Worm (Caenorhabditis elegans): ENCODE measurements around the gene F35H12.6.

F35H12.6 gene

ce11 chrX:864293-864731 is 48.8 kb upstream of the F35H12.6 start (continued):
- TF ChIP-seq lir-1 (GFP tag; conservative IDR thresholded peaks at IDR 0.05) (no peak), madf-10 (tag; optimal IDR thresholded peaks at IDR 0.05) (no peak), Y67H2A.10 (GFP tag; conservative IDR thresholded peaks at IDR 0.05) (no peak), ceh-58 (GFP tag; IDR thresholded peaks at IDR 0.05) (no peak), hlh-26 (GFP tag; conservative IDR thresholded peaks at IDR 0.05) (no peak), aptf-2 (GFP tag; conservative IDR thresholded peaks at IDR 0.05) (no peak), madf-8 (GFP tag; conservative IDR thresholded peaks at IDR 0.05) (no peak), cebp-2 (GFP tag; IDR thresholded peaks at IDR 0.05) (no peak), lin-26 (GFP tag; IDR thresholded peaks at IDR 0.05) (peak; percentile 72; the same call in 1 of the 2 replicates), B0261.1 (tag; optimal IDR thresholded peaks at IDR 0.05) (no peak), cebp-1 (GFP tag; IDR thresholded peaks at IDR 0.05) (no peak), cebp-1 (tag; optimal IDR thresholded peaks at IDR 0.05) (no peak), ama-1 (optimal IDR thresholded peaks at IDR 0.05) (no peak), ama-1 (GFP tag; optimal IDR thresholded peaks at IDR 0.05) (no peak), ztf-22 (GFP tag; optimal IDR thresholded peaks at IDR 0.05) (no peak), Y53G8AR.9 (GFP tag; conservative IDR thresholded peaks at IDR 0.05) (no peak)

ce11 chrX:865214-865613 is 47.9 kb upstream of the F35H12.6 start:
- TF ChIP-seq rpc-1 (optimal IDR thresholded peaks at IDR 0.05) (peak; percentile 56), rpc-1 (tag; optimal IDR thresholded peaks at IDR 0.05) (peak; percentile 77), chd-7 (tag; optimal IDR thresholded peaks at IDR 0.05) (no peak), madf-6 (GFP tag; IDR thresholded peaks at IDR 0.05) (0 out of 2 replicates have a peak, but pooled peaks have one; percentile 12), B0261.1 (tag; optimal IDR thresholded peaks at IDR 0.05) (peak; percentile 66), B0019.2 (GFP tag; conservative IDR thresholded peaks at IDR 0.05) (0 out of 2 replicates have a peak, but pooled peaks have one; percentile 35), nhr-27 (tag; optimal IDR thresholded peaks at IDR 0.05) (no peak), pbrm-1 (GFP tag; IDR thresholded peaks at IDR 0.05) (0 out of 2 replicates have a peak, but pooled peaks have one; percentile 45), rcor-1 (GFP tag; IDR thresholded peaks at IDR 0.05) (peak; percentile 34; the same call in 1 of the 2 replicates), rec-8 (tag; optimal IDR thresholded peaks at IDR 0.05) (no peak), lin-35 (GFP tag; optimal IDR thresholded peaks at IDR 0.05) (no peak), ztf-6 (GFP tag; IDR thresholded peaks at IDR 0.05) (no peak), lin-54 (GFP tag; optimal IDR thresholded peaks at IDR 0.05) (no peak), snpc-1.1 (tag; optimal IDR thresholded peaks at IDR 0.05; ENCODE audit: insufficient read depth) (no peak), him-1 (tag; optimal IDR thresholded peaks at IDR 0.05) (peak; percentile 31), ztf-22 (GFP tag; optimal IDR thresholded peaks at IDR 0.05) (no peak), D2030.7 (GFP tag; IDR thresholded peaks at IDR 0.05) (0 out of 2 replicates have a peak, but pooled peaks have one; percentile 13), tbp1 (GFP tag; optimal IDR thresholded peaks at IDR 0.05) (peak; percentile 87), K11D2.4 (GFP tag; IDR thresholded peaks at IDR 0.05) (peak; percentile 57; the same call in 1 of the 2 replicates), let-526 (GFP tag; IDR thresholded peaks at IDR 0.05) (peak; percentile 52; the same call in 1 of the 2 replicates), Y95B8A.8 (GFP tag; IDR thresholded peaks at IDR 0.05) (no peak)

- TF ChIP-seq unc-130 (GFP tag; optimal IDR thresholded peaks at IDR 0.05) (no peak), ekl-4 (GFP tag; IDR thresholded peaks at IDR 0.05) (no peak), attf-3 (GFP tag; conservative IDR thresholded peaks at IDR 0.05) (no peak), B0261.1 (tag; optimal IDR thresholded peaks at IDR 0.05) (no peak), mes-4 (tag; optimal IDR thresholded peaks at IDR 0.05) (no peak), zfh-2 (GFP tag; conservative IDR thresholded peaks at IDR 0.05) (peak; percentile 74), nfya-1 (tag; optimal IDR thresholded peaks at IDR 0.05; ENCODE audit: borderline replicate concordance, insufficient read depth) (no peak), let-526 (GFP tag; IDR thresholded peaks at IDR 0.05) (no peak), nfyb-1 (GFP tag; IDR thresholded peaks at IDR 0.05) (no peak), rcor-1 (GFP tag; IDR thresholded peaks at IDR 0.05) (0 out of 2 replicates have a peak, but pooled peaks have one; percentile 22), ama-1 (optimal IDR thresholded peaks at IDR 0.05) (no peak), ama-1 (GFP tag; optimal IDR thresholded peaks at IDR 0.05) (no peak), hlh-12 (tag; optimal IDR thresholded peaks at IDR 0.05) (no peak), F55B11.4 (tag; optimal IDR thresholded peaks at IDR 0.05; ENCODE audit: borderline replicate concordance, insufficient read depth) (no peak), madf-10 (tag; optimal IDR thresholded peaks at IDR 0.05) (no peak), hmg-1.2 (GFP tag; IDR thresholded peaks at IDR 0.05) (peak; percentile 83), atf-7 (tag; optimal IDR thresholded peaks at IDR 0.05) (no peak), ceh-58 (GFP tag; IDR thresholded peaks at IDR 0.05) (no peak), bed-1 (GFP tag; IDR thresholded peaks at IDR 0.05) (no peak)
Measured at ce11 chrX:871020-871419, 42.1 kb upstream of the F35H12.6 start, which contains the start of gene lgl-1. lgl-1 (minus strand) TSS chrX:871089.

All from whole organism, young adult.